Fruit fly (Drosophila melanogaster) whole organism, pupa: ENCODE data around the gene TkR86C.
A peak's percentile ranks its signal among the peaks of the same experiment; 100 is the strongest.

Experiments used
- CG13204 ChIP-seq: fragments of 200-800 bp; sonication (Bioruptor generic); optimal IDR thresholded peaks from 2 replicates; lab custom pipeline; 2018; ENCODE audit warnings: missing biosample characterization, mild to moderate bottlenecking, missing genetic modification characterization, moderate library complexity
- CG17806 ChIP-seq: fragments of 200-800 bp; sonication (Bioruptor generic); optimal IDR thresholded peaks from 2 replicates; lab custom pipeline; 2018; ENCODE audit warnings: missing biosample characterization, mild to moderate bottlenecking, missing genetic modification characterization, moderate library complexity
- CG8159 ChIP-seq: fragments of 200-800 bp; sonication (Bioruptor generic); optimal IDR thresholded peaks from 3 replicates; lab custom pipeline; 2018; ENCODE audit warnings: missing biosample characterization, mild to moderate bottlenecking, missing genetic modification characterization, moderate library complexity
- CG8301 ChIP-seq: fragments of 200-800 bp; sonication (Bioruptor generic); optimal IDR thresholded peaks from 2 replicates; lab custom pipeline; 2018; ENCODE audit warnings: missing biosample characterization, mild to moderate bottlenecking, missing genetic modification characterization
- CG9948 ChIP-seq: fragments of 200-800 bp; sonication (Bioruptor generic); optimal IDR thresholded peaks from 2 replicates; lab custom pipeline; 2018; ENCODE audit warnings: missing biosample characterization, mild to moderate bottlenecking, missing genetic modification characterization, moderate library complexity
- EcR ChIP-seq: fragments of 200-800 bp; sonication (Bioruptor generic); optimal IDR thresholded peaks from 3 replicates; lab custom pipeline; 2019; ENCODE audit warnings: missing biosample characterization, missing genetic modification characterization, mild to moderate bottlenecking, moderate library complexity, missing genetic modification reagents
- Pif1B ChIP-seq: fragments of 200-800 bp; sonication (Bioruptor generic); optimal IDR thresholded peaks from 3 replicates; lab custom pipeline; 2016; ENCODE audit warnings: missing biosample characterization, missing genetic modification characterization
- gl ChIP-seq: fragments of 200-800 bp; sonication (Bioruptor generic); optimal IDR thresholded peaks from 2 replicates; lab custom pipeline; 2018; ENCODE audit warnings: missing biosample characterization, mild to moderate bottlenecking, missing genetic modification characterization

DNA sequence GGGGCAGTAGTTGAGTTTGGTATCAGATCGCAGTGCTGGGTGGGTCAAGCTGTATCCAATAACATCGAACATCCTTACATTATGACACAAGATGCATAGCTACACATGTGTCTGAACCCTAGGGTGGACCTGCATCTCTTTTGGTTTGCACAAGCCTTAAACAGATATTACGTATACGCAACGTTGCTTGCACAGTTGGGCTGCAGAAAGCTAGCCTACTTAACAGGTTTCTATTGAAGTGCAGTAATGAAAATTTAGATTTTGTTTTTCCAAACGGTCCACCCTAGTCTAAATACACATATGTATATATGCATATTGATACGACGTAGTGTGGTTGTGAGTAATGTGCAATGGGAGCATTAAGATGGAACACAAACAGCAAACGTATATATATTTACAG lies 24.2 kb upstream of the TkR86C start:
- no peak for TF ChIP-seq CG13204 (GFP tag; lab: Kevin White, UChicago)
- no peak for TF ChIP-seq EcR
- TF ChIP-seq CG17806 (tag; lab: Kevin White, UChicago): no peak
- no peak for TF ChIP-seq CG8159
- TF ChIP-seq CG9948 (tag; lab: Kevin White, UChicago): no peak
- TF ChIP-seq CG8301 (tag; lab: Kevin White, UChicago): no peak
- peak; percentile 51 for TF ChIP-seq Pif1B (GFP tag; lab: Kevin White, UChicago)
- no peak for TF ChIP-seq gl (tag; lab: Kevin White, UChicago)
